Fruit fly (Drosophila melanogaster): ENCODE measurements around the gene CG13042.

The CG13042 gene

dm6 chr3L:16286258-16286657 lies 22.0 kb downstream of the CG13042 start (continued):
- TF ChIP-seq CG8944 (GFP tag; optimal IDR thresholded peaks at IDR 0.05) (no peak), CG2678 (tag; optimal IDR thresholded peaks at IDR 0.05) (peak; percentile 61), Hr51 (GFP tag; optimal IDR thresholded peaks at IDR 0.05) (peak in 1 of 2 experiments; percentile 67), vvl (GFP tag; IDR thresholded peaks at IDR 0.05) (peak; percentile 62), Ets65A (GFP tag) (peak; percentile 29), abd-A (tag; optimal IDR thresholded peaks at IDR 0.05) (peak; percentile 21), HmgD (GFP tag; optimal IDR thresholded peaks at IDR 0.05) (no peak), cwo (GFP tag; optimal IDR thresholded peaks at IDR 0.05) (peak; percentile 79), dmrt99B (tag; optimal IDR thresholded peaks at IDR 0.05) (peak; percentile 67), ttk (GFP tag; IDR thresholded peaks at IDR 0.05) (0 out of 2 replicates have a peak, but pooled peaks have one; percentile 5), fd3F (GFP tag; optimal IDR thresholded peaks at IDR 0.05) (peak; percentile 7), E2f2 (GFP tag; IDR thresholded peaks at IDR 0.05) (0 out of 2 replicates have a peak, but pooled peaks have one; percentile 27), phol (tag; optimal IDR thresholded peaks at IDR 0.05) (peak; percentile 28), so (GFP tag; IDR thresholded peaks at IDR 0.05) (peak; percentile 45; the same call in 1 of the 3 replicates), CG30403 (GFP tag; optimal IDR thresholded peaks at IDR 0.05) (peak; percentile 20), HLH3B (GFP tag; IDR thresholded peaks at IDR 0.05) (peak; percentile 34; the same call in 1 of the 2 replicates), CG12659 (GFP tag; optimal IDR thresholded peaks at IDR 0.05) (peak; percentile 17), CG15269 (tag; optimal IDR thresholded peaks at IDR 0.05) (peak; percentile 64), Fer1 (GFP tag; optimal IDR thresholded peaks at IDR 0.05) (no peak), CG13296 (GFP tag; optimal IDR thresholded peaks at IDR 0.05) (peak; percentile 23), ci (GFP tag; IDR thresholded peaks at IDR 0.05) (no peak), CG12769 (tag; optimal IDR thresholded peaks at IDR 0.05) (peak; percentile 39), Sox100B (GFP tag; optimal IDR thresholded peaks at IDR 0.05) (no peak), Aef1 (GFP tag; IDR thresholded peaks at IDR 0.05) (0 out of 3 replicates have a peak, but pooled peaks have one; percentile 10), CG12071 (GFP tag; optimal IDR thresholded peaks at IDR 0.05) (peak; percentile 31), CG17359 (tag; optimal IDR thresholded peaks at IDR 0.05) (peak; percentile 31), Tbp (GFP tag; optimal IDR thresholded peaks at IDR 0.05) (no peak), CG18619 (GFP tag; optimal IDR thresholded peaks at IDR 0.05) (no peak), jumu (GFP tag; optimal IDR thresholded peaks at IDR 0.05) (peak; percentile 3), pan (optimal IDR thresholded peaks at IDR 0.05) (no peak), pan (GFP tag; optimal IDR thresholded peaks at IDR 0.05 in 1 of 2, IDR thresholded peaks at IDR 0.05 in 1 of 2) (peak in 1 of 2 experiments; percentile 56), CG14441 (GFP tag; IDR thresholded peaks at IDR 0.05) (peak; percentile 57), nom (GFP tag; optimal IDR thresholded peaks at IDR 0.05) (peak; percentile 46), Sox102F (GFP tag; optimal IDR thresholded peaks at IDR 0.05) (peak; percentile 58), CG11504 (tag; optimal IDR thresholded peaks at IDR 0.05) (peak; percentile 68), caup (GFP tag; optimal IDR thresholded peaks at IDR 0.05; ENCODE audit: severe bottlenecking) (no peak), CG7357 (GFP tag; IDR thresholded peaks at IDR 0.05) (0 out of 3 replicates have a peak, but pooled peaks have one; percentile 32), sd (tag; optimal IDR thresholded peaks at IDR 0.05) (peak; percentile 22), Ptx1 (GFP tag; IDR thresholded peaks at IDR 0.05) (peak; percentile 60; the same call in 1 of the 2 replicates), Med (GFP tag) (peak; percentile 79), hkb (optimal IDR thresholded peaks at IDR 0.05) (no peak), hkb (GFP tag; IDR thresholded peaks at IDR 0.05) (0 out of 2 replicates have a peak, but pooled peaks have one; percentile 22), BtbVII (GFP tag; optimal IDR thresholded peaks at IDR 0.05) (no peak), Stat92E (GFP tag; optimal IDR thresholded peaks at IDR 0.05) (no peak)
